Fruit fly (Drosophila melanogaster): ENCODE measurements around the gene Srp72.

Gene Srp72

dm6 chr3R:20549855-20550603 is 38.5 kb upstream of the Srp72 start (continued):
- TF ChIP-seq ac (GFP tag; optimal IDR thresholded peaks at IDR 0.05) (peak; percentile 69), CG14441 (GFP tag; IDR thresholded peaks at IDR 0.05) (peak; percentile 80), toy (GFP tag; IDR thresholded peaks at IDR 0.05) (peak; percentile 69; the same call in 1 of the 2 replicates), gt (GFP tag; IDR thresholded peaks at IDR 0.05) (peak; percentile 40; the same call in 1 of the 2 replicates), luna (GFP tag; optimal IDR thresholded peaks at IDR 0.05) (no peak), gsb (GFP tag; IDR thresholded peaks at IDR 0.05) (peak; percentile 84), CG12942 (GFP tag; optimal IDR thresholded peaks at IDR 0.05) (peak; percentile 70), insv (GFP tag; optimal IDR thresholded peaks at IDR 0.05) (no peak), lola (GFP tag; optimal IDR thresholded peaks at IDR 0.05) (peak in 1 of 3 experiments; percentile 82), CG17802 (tag; optimal IDR thresholded peaks at IDR 0.05) (peak; percentile 77), CG14965 (GFP tag; optimal IDR thresholded peaks at IDR 0.05; ENCODE audit: borderline replicate concordance) (no peak), CG10462 (GFP tag; optimal IDR thresholded peaks at IDR 0.05) (peak; percentile 65), CG16813 (GFP tag; IDR thresholded peaks at IDR 0.05; ENCODE audit: partially characterized antibody) (no peak), CG8089 (GFP tag; optimal IDR thresholded peaks at IDR 0.05) (no peak), CG7372 (GFP tag; IDR thresholded peaks at IDR 0.05) (peak; percentile 77), CG7839 (tag; optimal IDR thresholded peaks at IDR 0.05) (peak; percentile 90), Myb (GFP tag; optimal IDR thresholded peaks at IDR 0.05) (no peak), CG10565 (GFP tag; optimal IDR thresholded peaks at IDR 0.05) (peak; percentile 25), Hr39 (optimal IDR thresholded peaks at IDR 0.05) (no peak), slou (GFP tag; optimal IDR thresholded peaks at IDR 0.05) (peak; percentile 20), row (GFP tag; IDR thresholded peaks at IDR 0.05) (peak; percentile 97), D19B (GFP tag; optimal IDR thresholded peaks at IDR 0.05) (peak; percentile 64), CG12071 (GFP tag; optimal IDR thresholded peaks at IDR 0.05) (peak; percentile 66), bowl (GFP tag; IDR thresholded peaks at IDR 0.05) (0 out of 2 replicates have a peak, but pooled peaks have one; percentile 42), CG15479 (GFP tag; optimal IDR thresholded peaks at IDR 0.05) (no peak), D19A (tag; optimal IDR thresholded peaks at IDR 0.05) (peak; percentile 84), danr (GFP tag; IDR thresholded peaks at IDR 0.05) (peak; percentile 79), Nf-YC (tag; optimal IDR thresholded peaks at IDR 0.05) (peak; percentile 65), NC2α (GFP tag; optimal IDR thresholded peaks at IDR 0.05) (no peak), stc (GFP tag; IDR thresholded peaks at IDR 0.05) (peak; percentile 77), knrl (GFP tag; IDR thresholded peaks at IDR 0.05; ENCODE audit: partially characterized antibody) (0 out of 3 replicates have a peak, but pooled peaks have one; percentile 22), bbx (GFP tag; IDR thresholded peaks at IDR 0.05; ENCODE audit: partially characterized antibody) (no peak), CG6765 (GFP tag; optimal IDR thresholded peaks at IDR 0.05) (peak; percentile 80), dysf (GFP tag; IDR thresholded peaks at IDR 0.05) (peak; percentile 90), B-H1 (GFP tag; IDR thresholded peaks at IDR 0.05) (peak; percentile 75), CG12391 (tag; optimal IDR thresholded peaks at IDR 0.05) (peak; percentile 89), CG13123 (GFP tag; optimal IDR thresholded peaks at IDR 0.05) (peak; percentile 43), Neu2 (GFP tag; optimal IDR thresholded peaks at IDR 0.05; ENCODE audit: borderline replicate concordance) (no peak), Oli (tag; optimal IDR thresholded peaks at IDR 0.05) (peak; percentile 87), CG13296 (GFP tag; optimal IDR thresholded peaks at IDR 0.05) (peak; percentile 73), CG8478 (optimal IDR thresholded peaks at IDR 0.05) (no peak), CG31224 (GFP tag; IDR thresholded peaks at IDR 0.05) (peak; percentile 67; the same call in 1 of the 2 replicates), sim (GFP tag; IDR thresholded peaks at IDR 0.05) (peak; percentile 63), so (GFP tag; IDR thresholded peaks at IDR 0.05) (peak; percentile 75), CG4328 (GFP tag; optimal IDR thresholded peaks at IDR 0.05) (peak; percentile 73), Rx (GFP tag; IDR thresholded peaks at IDR 0.05) (peak; percentile 73), CG4707 (GFP tag; optimal IDR thresholded peaks at IDR 0.05) (peak; percentile 17), bigmax (GFP tag; optimal IDR thresholded peaks at IDR 0.05) (no peak), mam (GFP tag; optimal IDR thresholded peaks at IDR 0.05) (peak; percentile 59), Dll (GFP tag; IDR thresholded peaks at IDR 0.05; ENCODE audit: partially characterized antibody) (no peak)
